Worm (Caenorhabditis elegans): ENCODE measurements around the gene utp-20.

utp-20 gene

ce11 chrII:6558887-6559286 lies 22.7 kb downstream of the utp-20 start:
- TF ChIP-seq zfp-3 (GFP tag; conservative IDR thresholded peaks at IDR 0.05), result 0 out of 2 replicates have a peak, but pooled peaks have one; percentile 15
- no peak for TF ChIP-seq egl-27 (tag; optimal IDR thresholded peaks at IDR 0.05)
- TF ChIP-seq daf-16 (GFP tag; optimal IDR thresholded peaks at IDR 0.05), result peak in 1 of 2 experiments; percentile 23
- no peak for TF ChIP-seq daf-16 (tag; optimal IDR thresholded peaks at IDR 0.05)

- TF ChIP-seq snpc-4 (tag; optimal IDR thresholded peaks at IDR 0.05), result no peak
- no peak for TF ChIP-seq F26F4.8 (GFP tag; conservative IDR thresholded peaks at IDR 0.05)
- TF ChIP-seq F37D6.2 (tag; optimal IDR thresholded peaks at IDR 0.05), result no peak
- TF ChIP-seq dpl-1 (GFP tag; optimal IDR thresholded peaks at IDR 0.05), result no peak
- no peak for TF ChIP-seq T20F7.1 (GFP tag; optimal IDR thresholded peaks at IDR 0.05)
- TF ChIP-seq aha-1 (tag), result peak; percentile 74
- peak in 1 of 2 experiments; percentile 67 for TF ChIP-seq unc-62 (GFP tag; optimal IDR thresholded peaks at IDR 0.05 in 1 of 2)
- TF ChIP-seq unc-62 (tag; optimal IDR thresholded peaks at IDR 0.05), result no peak
These were observed 24.1 kb downstream of the utp-20 start for ce11 chrII:6560291-6560690.

ce11 chrII:6561300-6561699 lies 25.1 kb downstream of the utp-20 start, which contains the start of gene F18C5.10:
F18C5.10 (minus strand) TSS chrII:6561444.
- TF ChIP-seq daf-16 (GFP tag; optimal IDR thresholded peaks at IDR 0.05) (no peak), daf-16 (tag; optimal IDR thresholded peaks at IDR 0.05) (peak; percentile 20), nhr-237 (tag; optimal IDR thresholded peaks at IDR 0.05) (no peak), ama-1 (optimal IDR thresholded peaks at IDR 0.05) (peak; percentile 79), R02D3.7 (tag; optimal IDR thresholded peaks at IDR 0.05) (no peak), hlh-30 (tag; optimal IDR thresholded peaks at IDR 0.05; ENCODE audit: insufficient read depth) (peak; percentile 91), dmd-6 (GFP tag; IDR thresholded peaks at IDR 0.05) (0 out of 2 replicates have a peak, but pooled peaks have one; percentile 12), F26F4.8 (GFP tag; conservative IDR thresholded peaks at IDR 0.05) (no peak), saeg-2 (GFP tag; IDR thresholded peaks at IDR 0.05) (no peak), ZK337.2 (GFP tag; IDR thresholded peaks at IDR 0.05) (0 out of 2 replicates have a peak, but pooled peaks have one; percentile 3), dve-1 (tag; optimal IDR thresholded peaks at IDR 0.05; ENCODE audit: insufficient read depth) (peak; percentile 18), tra-1 (GFP tag; IDR thresholded peaks at IDR 0.05) (0 out of 2 replicates have a peak, but pooled peaks have one; percentile 54), hlh-11 (tag; optimal IDR thresholded peaks at IDR 0.05) (peak; percentile 10), nhr-11 (tag; optimal IDR thresholded peaks at IDR 0.05) (peak; percentile 35), snpc-1.2 (GFP tag; IDR thresholded peaks at IDR 0.05) (no peak), ZK546.5 (tag; optimal IDR thresholded peaks at IDR 0.05) (no peak)

DNA sequence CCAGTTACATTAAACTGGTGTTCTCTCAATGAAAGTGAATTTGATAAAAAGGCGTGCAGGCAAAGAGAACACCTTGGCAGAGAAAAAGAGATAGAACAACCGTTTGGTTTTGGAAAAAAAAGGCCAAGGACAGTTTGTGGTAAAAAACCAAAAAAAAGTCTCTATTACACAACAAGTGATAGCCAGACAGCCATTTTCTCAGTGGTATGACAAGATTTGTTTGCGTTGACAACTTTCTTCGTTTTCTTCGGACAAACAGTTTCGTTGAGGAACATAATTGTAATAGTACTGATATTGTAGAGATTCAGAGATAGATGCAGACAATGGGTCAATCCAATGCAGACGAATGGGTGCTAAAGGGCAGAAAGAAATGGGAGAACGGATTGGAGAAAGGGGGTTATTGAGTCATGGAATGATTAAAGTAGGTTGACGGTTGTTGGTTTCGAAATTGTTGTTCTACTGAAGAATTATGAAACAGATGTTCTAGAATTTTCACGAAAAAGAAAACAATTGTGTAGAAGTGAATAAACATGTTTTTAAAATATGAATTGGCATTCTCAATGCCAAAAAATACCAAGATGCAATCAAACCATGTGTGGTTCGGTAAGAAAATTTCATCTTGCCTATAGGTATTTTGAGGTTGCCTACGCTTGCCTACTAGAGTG lies 26.2 kb downstream of the utp-20 start:
- peak in 1 of 2 experiments; percentile 92 for TF ChIP-seq unc-62 (GFP tag; optimal IDR thresholded peaks at IDR 0.05 in 1 of 2)
- no peak for TF ChIP-seq unc-62 (tag; optimal IDR thresholded peaks at IDR 0.05)
- no peak for TF ChIP-seq F26F4.8 (GFP tag; conservative IDR thresholded peaks at IDR 0.05)
- peak; percentile 91 for TF ChIP-seq nhr-25 (tag; optimal IDR thresholded peaks at IDR 0.05; ENCODE audit: borderline replicate concordance, insufficient read depth)
- TF ChIP-seq dve-1 (tag; optimal IDR thresholded peaks at IDR 0.05; ENCODE audit: insufficient read depth), result peak; percentile 27
- TF ChIP-seq hmg-1.1 (GFP tag; IDR thresholded peaks at IDR 0.05), result no peak
- TF ChIP-seq zfp-2 (tag; optimal IDR thresholded peaks at IDR 0.05), result no peak
- TF ChIP-seq nhr-48 (tag; optimal IDR thresholded peaks at IDR 0.05), result peak; percentile 69
- TF ChIP-seq lin-29 (GFP tag; IDR thresholded peaks at IDR 0.05), result 0 out of 2 replicates have a peak, but pooled peaks have one; percentile 37
- TF ChIP-seq mxl-3 (GFP tag; optimal IDR thresholded peaks at IDR 0.05), result peak; percentile 37
- no peak for TF ChIP-seq lir-3 (tag; optimal IDR thresholded peaks at IDR 0.05)
- no peak for TF ChIP-seq Y48G9A.11 (GFP tag; IDR thresholded peaks at IDR 0.05)
- peak; percentile 82 for TF ChIP-seq cey-2 (tag; optimal IDR thresholded peaks at IDR 0.05; ENCODE audit: borderline replicate concordance, insufficient read depth)
- peak in 1 of 2 experiments; percentile 54 for TF ChIP-seq mdl-1 (tag; optimal IDR thresholded peaks at IDR 0.05)
- TF ChIP-seq Y105C5A.15 (GFP tag; IDR thresholded peaks at IDR 0.05), result no peak
- no peak for TF ChIP-seq lin-39 (tag; optimal IDR thresholded peaks at IDR 0.05)
- TF ChIP-seq daf-16 (GFP tag; optimal IDR thresholded peaks at IDR 0.05), result peak in 1 of 2 experiments; percentile 62
- peak; percentile 12 for TF ChIP-seq daf-16 (tag; optimal IDR thresholded peaks at IDR 0.05)
- TF ChIP-seq ama-1 (optimal IDR thresholded peaks at IDR 0.05), result peak; percentile 10
- no peak for TF ChIP-seq D1046.2 (GFP tag; IDR thresholded peaks at IDR 0.05)
- no peak for TF ChIP-seq skn-1 (tag; optimal IDR thresholded peaks at IDR 0.05)
- TF ChIP-seq nhr-28 (tag; optimal IDR thresholded peaks at IDR 0.05), result peak; percentile 70
- TF ChIP-seq sdz-12 (GFP tag; optimal IDR thresholded peaks at IDR 0.05), result no peak
- TF ChIP-seq hlh-11 (tag; optimal IDR thresholded peaks at IDR 0.05), result peak; percentile 61
